Worm (Caenorhabditis elegans) whole organism, L4 larva: ENCODE measurements around the gene srv-15.

Experiments used
- F10B5.3 ChIP-seq: sonication (generic microtip); optimal IDR thresholded peaks from 2 replicates; lab custom pipeline; 2016; ENCODE audit warnings: mild to moderate bottlenecking, missing genetic modification characterization, missing compliant biosample characterization
- F26F4.8 ChIP-seq: fragments of 200-800 bp; sonication (Bioruptor generic); conservative IDR thresholded peaks from 2 replicates; pipeline ENCODE4 v1.3.6; 2022; ENCODE audit warnings: missing genetic modification characterization, missing compliant biosample characterization
- F44E2.7 ChIP-seq: fragments of 200-800 bp; sonication (Bioruptor generic); IDR thresholded peaks from 2 replicates; pipeline ENCODE4 v2.1.2; 2022; ENCODE audit warnings: missing genetic modification characterization, missing compliant biosample characterization
- F49E8.2 ChIP-seq: sonication (generic microtip); optimal IDR thresholded peaks from 2 replicates; lab custom pipeline; 2016; ENCODE audit warnings: missing compliant biosample characterization, mild to moderate bottlenecking, missing genetic modification characterization, borderline replicate concordance
- T26A8.4 ChIP-seq: fragments of 200-800 bp; sonication (Bioruptor generic); IDR thresholded peaks from 2 replicates; pipeline ENCODE4 v1.3.6; 2022; ENCODE audit warnings: missing genetic modification characterization, missing compliant biosample characterization
- Y48G9A.11 ChIP-seq: fragments of 200-800 bp; sonication (Bioruptor generic); IDR thresholded peaks from 2 replicates; pipeline ENCODE4 v1.3.6; 2022; ENCODE audit warnings: missing genetic modification reagents, missing genetic modification characterization, missing compliant biosample characterization
- Y5F2A.4 ChIP-seq: fragments of 200-800 bp; sonication (Bioruptor generic); optimal IDR thresholded peaks from 2 replicates; lab custom pipeline; 2018; ENCODE audit warnings: mild to moderate bottlenecking, missing genetic modification characterization, missing compliant biosample characterization
- Y75B8A.6 ChIP-seq: fragments of 200-800 bp; sonication (Bioruptor generic); IDR thresholded peaks from 2 replicates; pipeline ENCODE4 v1.3.6; 2022; ENCODE audit warnings: missing genetic modification reagents, missing genetic modification characterization, missing compliant biosample characterization
- aha-1 ChIP-seq: fragments of 150-350 bp; peaks from one replicate; lab custom pipeline; 2014; ENCODE audit warnings: missing biosample characterization, missing genetic modification characterization
- ama-1 ChIP-seq: fragments of 150-350 bp; optimal IDR thresholded peaks from 2 replicates; lab custom pipeline; 2014; ENCODE audit warnings: inconsistent platforms, mixed read lengths
- arid-1 ChIP-seq: fragments of 200-800 bp; sonication (Bioruptor generic); conservative IDR thresholded peaks from 2 replicates; pipeline ENCODE4 v1.3.6; 2022; ENCODE audit warnings: missing genetic modification reagents, missing genetic modification characterization, missing compliant biosample characterization
- attf-4 ChIP-seq: sonication (generic microtip); optimal IDR thresholded peaks from 3 replicates; lab custom pipeline; 2017; ENCODE audit warnings: missing biosample characterization, missing genetic modification characterization
- ceh-28 ChIP-seq: fragments of 150-350 bp; optimal IDR thresholded peaks from 2 replicates; lab custom pipeline; 2014; ENCODE audit warnings: missing biosample characterization, missing genetic modification reagents, missing genetic modification characterization
- ctbp-1 ChIP-seq: fragments of 200-800 bp; sonication (Bioruptor generic); IDR thresholded peaks from 2 replicates; pipeline ENCODE4 v1.3.6; 2022; ENCODE audit warnings: missing genetic modification reagents, missing genetic modification characterization, missing compliant biosample characterization
- dmd-6 ChIP-seq: fragments of 200-800 bp; sonication (Bioruptor generic); IDR thresholded peaks from 2 replicates; pipeline ENCODE4 v1.3.6; 2022; ENCODE audit warnings: missing genetic modification reagents, missing genetic modification characterization, missing compliant biosample characterization
- dmd-9 ChIP-seq: fragments of 200-800 bp; sonication (Bioruptor generic); IDR thresholded peaks from 2 replicates; pipeline ENCODE4 v1.3.6; 2022; ENCODE audit warnings: missing genetic modification reagents, missing genetic modification characterization, missing compliant biosample characterization
- hif-1 ChIP-seq, 2 experiments: sonication (generic microtip); optimal IDR thresholded peaks; 2 replicates each; lab custom pipeline; 2016 to 2017; ENCODE audit warnings: missing compliant biosample characterization in 2 of 2, missing genetic modification characterization in 2 of 2, missing genetic modification reagents in 2 of 2, missing genotype in 2 of 2, mild to moderate bottlenecking in 1 of 2
- mdl-1 ChIP-seq, 2 experiments: fragments of 150-350 bp in 1 of 2; sonication (generic microtip) in 1 of 2; optimal IDR thresholded peaks; 2 replicates each; lab custom pipeline; 2014 to 2017; ENCODE audit warnings: missing biosample characterization in 2 of 2, missing genetic modification characterization in 2 of 2
- nhr-11 ChIP-seq: fragments of 150-350 bp; optimal IDR thresholded peaks from 2 replicates; lab custom pipeline; 2014; ENCODE audit warnings: missing biosample characterization, missing genetic modification characterization
- nhr-111 ChIP-seq: fragments of 200-800 bp; sonication (Bioruptor generic); optimal IDR thresholded peaks from 2 replicates; lab custom pipeline; 2018; ENCODE audit warnings: mild to moderate bottlenecking, missing genetic modification characterization, missing compliant biosample characterization
- nhr-28 ChIP-seq: fragments of 150-350 bp; optimal IDR thresholded peaks from 2 replicates; lab custom pipeline; 2014; ENCODE audit warnings: missing biosample characterization, missing genetic modification characterization
- php-3 ChIP-seq: fragments of 200-800 bp; sonication (Bioruptor generic); IDR thresholded peaks from 2 replicates; pipeline ENCODE4 v1.3.6; 2022; ENCODE audit warnings: missing genetic modification reagents, missing genetic modification characterization, missing compliant biosample characterization
- pqm-1 ChIP-seq: sonication (generic microtip); optimal IDR thresholded peaks from 2 replicates; lab custom pipeline; 2017; ENCODE audit warnings: missing biosample characterization, missing genetic modification characterization
- saeg-2 ChIP-seq: fragments of 200-800 bp; sonication (Bioruptor generic); IDR thresholded peaks from 2 replicates; pipeline ENCODE4 v1.3.6; 2022; ENCODE audit warnings: missing genetic modification reagents, missing genetic modification characterization, missing compliant biosample characterization
- set-16 ChIP-seq: fragments of 200-800 bp; sonication (Bioruptor generic); IDR thresholded peaks from 2 replicates; pipeline ENCODE4 v1.3.6; 2022; ENCODE audit warnings: missing genetic modification reagents, missing genetic modification characterization, missing compliant biosample characterization
- skn-1 ChIP-seq: fragments of 150-350 bp; optimal IDR thresholded peaks from 2 replicates; lab custom pipeline; 2014; ENCODE audit warnings: missing biosample characterization, missing genetic modification characterization
- snpc-1.2 ChIP-seq: fragments of 200-800 bp; sonication (Bioruptor generic); IDR thresholded peaks from 2 replicates; pipeline ENCODE4 v1.3.6; 2022; ENCODE audit warnings: missing genetic modification reagents, missing genetic modification characterization, missing compliant biosample characterization
- spr-1 ChIP-seq: sonication (generic microtip); optimal IDR thresholded peaks from 2 replicates; lab custom pipeline; 2016; ENCODE audit warnings: mild to moderate bottlenecking, missing genetic modification characterization, missing compliant biosample characterization
- unc-130 ChIP-seq: sonication (generic microtip); optimal IDR thresholded peaks from 2 replicates; lab custom pipeline; 2016; ENCODE audit warnings: missing genetic modification reagents, missing genetic modification characterization, missing compliant biosample characterization
- unc-39 ChIP-seq: sonication (generic microtip); optimal IDR thresholded peaks from 2 replicates; lab custom pipeline; 2017; ENCODE audit warnings: missing biosample characterization, missing genetic modification characterization
- zip-11 ChIP-seq: fragments of 200-800 bp; sonication (Bioruptor generic); IDR thresholded peaks from 2 replicates; pipeline ENCODE4 v1.3.6; 2022; ENCODE audit warnings: missing genetic modification characterization, missing compliant biosample characterization
- ztf-11 ChIP-seq: fragments of 150-350 bp; optimal IDR thresholded peaks from 2 replicates; lab custom pipeline; 2014; ENCODE audit warnings: missing biosample characterization, missing genetic modification characterization

Gene srv-15

ce11 chrIV:15950838-15951581 lies 44.6 kb downstream of the srv-15 start, which contains the start of gene ifas-3:
ifas-3 (minus strand) TSS chrIV:15950888.
- TF ChIP-seq F44E2.7 (GFP tag; lab: Robert Waterston, UW) (no peak), hif-1 (tag; optimal IDR thresholded peaks at IDR 0.05; lab: Kevin White, UChicago) (no peak), F26F4.8 (0 out of 2 replicates have a peak, but pooled peaks have one; percentile 5), set-16 (GFP tag; lab: Robert Waterston, UW) (peak; percentile 57; the same call in 1 of the 2 replicates)
- TF ChIP-seq, all 104 proteins: peak for 2

ce11 chrIV:15951640-15952039 lies 45.3 kb downstream of the srv-15 start, which contains the start of gene Y105C5B.15:
Y105C5B.15 (plus strand) TSS chrIV:15951936.
- TF ChIP-seq pqm-1 (peak; percentile 57), snpc-1.2 (GFP tag; lab: Robert Waterston, UW) (no peak), skn-1 (no peak), Y75B8A.6 (no peak), mdl-1 (tag; optimal IDR thresholded peaks at IDR 0.05; lab: Kevin White, UChicago) (no peak), Y5F2A.4 (GFP tag; lab: Kevin White, UChicago) (no peak), ctbp-1 (no peak), nhr-111 (GFP tag; lab: Kevin White, UChicago) (no peak), saeg-2 (GFP tag; lab: Robert Waterston, UW) (no peak), nhr-28 (tag; lab: Kevin White, UChicago) (peak; percentile 1), dmd-6 (GFP tag; lab: Robert Waterston, UW) (peak; percentile 76), ceh-28 (tag; lab: Kevin White, UChicago) (no peak), ama-1 (lab: Kevin White, UChicago) (no peak), T26A8.4 (no peak)

- peak; percentile 92 for TF ChIP-seq snpc-1.2 (GFP tag; lab: Robert Waterston, UW)
- TF ChIP-seq nhr-11 (tag; lab: Kevin White, UChicago), result no peak
- no peak for TF ChIP-seq unc-130
- no peak for TF ChIP-seq zip-11 (GFP tag; lab: Robert Waterston, UW)
- no peak for TF ChIP-seq arid-1 (GFP tag; lab: Robert Waterston, UW)
Measured at ce11 chrIV:15953689-15954088, 47.3 kb downstream of the srv-15 start.

ce11 chrIV:15955349-15955748 lies 49.0 kb downstream of the srv-15 start:
- no peak for TF ChIP-seq unc-39 (tag; lab: Kevin White, UChicago)
- no peak for TF ChIP-seq hif-1 (tag; optimal IDR thresholded peaks at IDR 0.05; lab: Kevin White, UChicago)
- no peak for TF ChIP-seq Y48G9A.11 (GFP tag; lab: Robert Waterston, UW)
- TF ChIP-seq F44E2.7 (GFP tag; lab: Robert Waterston, UW), result no peak
- no peak for TF ChIP-seq F49E8.2
- TF ChIP-seq F10B5.3 (tag; lab: Kevin White, UChicago), result no peak
- TF ChIP-seq aha-1 (tag; lab: Kevin White, UChicago), result peak; percentile 50
- no peak for TF ChIP-seq spr-1 (tag; lab: Kevin White, UChicago)
- TF ChIP-seq arid-1 (GFP tag; lab: Robert Waterston, UW), result no peak
- no peak for TF ChIP-seq attf-4 (tag; lab: Kevin White, UChicago)
- no peak for TF ChIP-seq php-3 (GFP tag; lab: Robert Waterston, UW)
- TF ChIP-seq ztf-11 (tag; lab: Kevin White, UChicago), result no peak
- no peak for TF ChIP-seq dmd-9 (GFP tag; lab: Robert Waterston, UW)
- peak; percentile 44; the same call in 1 of the 2 replicates for TF ChIP-seq snpc-1.2 (GFP tag; lab: Robert Waterston, UW)
